Worm (Caenorhabditis elegans) whole organism, early embryonic: ENCODE results near the gene pola-1.

Experiments used
- B0310.2 ChIP-seq: sonication (generic microtip); optimal IDR thresholded peaks from 2 replicates; lab custom pipeline; 2016; ENCODE audit warnings: mild to moderate bottlenecking, missing genetic modification characterization, missing compliant biosample characterization
- F13C5.2 ChIP-seq: sonication (generic microtip); optimal IDR thresholded peaks from 2 replicates; lab custom pipeline; 2017; ENCODE audit warnings: mild to moderate bottlenecking, missing genetic modification characterization, inconsistent platforms, missing compliant biosample characterization
- aly-1 ChIP-seq: sonication (generic microtip); optimal IDR thresholded peaks from 2 replicates; lab custom pipeline; 2016; ENCODE audit warnings: missing genetic modification characterization, missing compliant biosample characterization
- ama-1 ChIP-seq: fragments of 150-350 bp; optimal IDR thresholded peaks from 2 replicates; lab custom pipeline; 2014
- ceh-13 ChIP-seq: fragments of 200-800 bp; sonication (Bioruptor generic); optimal IDR thresholded peaks from 2 replicates; lab custom pipeline; 2018; ENCODE audit warnings: mild to moderate bottlenecking, missing genetic modification characterization, missing compliant biosample characterization
- ceh-36 ChIP-seq: sonication (generic microtip); optimal IDR thresholded peaks from 2 replicates; lab custom pipeline; 2016; ENCODE audit warnings: missing genetic modification characterization, inconsistent platforms, missing compliant biosample characterization
- ets-7 ChIP-seq: sonication (generic microtip); optimal IDR thresholded peaks from 2 replicates; lab custom pipeline; 2016; ENCODE audit warnings: missing genotype, missing genetic modification characterization, missing compliant biosample characterization
- flt-1 ChIP-seq: fragments of 200-800 bp; sonication (Bioruptor generic); IDR thresholded peaks from 2 replicates; pipeline ENCODE4 v1.3.6; 2022; ENCODE audit warnings: missing genetic modification characterization, missing compliant biosample characterization
- hmbx-1 ChIP-seq: sonication (generic microtip); optimal IDR thresholded peaks from 2 replicates; lab custom pipeline; 2016; ENCODE audit warnings: mild to moderate bottlenecking, missing genetic modification characterization, missing compliant biosample characterization
- hmg-4 ChIP-seq: fragments of 200-800 bp; sonication (Bioruptor generic); optimal IDR thresholded peaks from 2 replicates; lab custom pipeline; 2018; ENCODE audit warnings: mild to moderate bottlenecking, missing genetic modification characterization, missing compliant biosample characterization
- hnd-1 ChIP-seq: sonication (generic microtip); optimal IDR thresholded peaks from 2 replicates; lab custom pipeline; 2016; ENCODE audit warnings: missing genetic modification characterization, missing compliant biosample characterization
- pes-1 ChIP-seq: fragments of 200-800 bp; sonication (Bioruptor generic); IDR thresholded peaks from 2 replicates; pipeline ENCODE4 v1.3.6; 2022; ENCODE audit warnings: missing genetic modification reagents, missing genetic modification characterization, missing compliant biosample characterization
- scrt-1 ChIP-seq: fragments of 200-800 bp; sonication (Bioruptor generic); IDR thresholded peaks from 2 replicates; pipeline ENCODE4 v1.3.6; 2022; ENCODE audit warnings: missing genetic modification characterization, missing compliant biosample characterization
- sea-1 ChIP-seq: fragments of 200-800 bp; sonication (Bioruptor generic); conservative IDR thresholded peaks from 2 replicates; pipeline ENCODE4 v1.3.6; 2022; ENCODE audit warnings: missing genetic modification characterization, missing compliant biosample characterization
- tbx-11 ChIP-seq: fragments of 200-800 bp; sonication (Bioruptor generic); IDR thresholded peaks from 2 replicates; pipeline ENCODE4 v1.3.6; 2022; ENCODE audit warnings: missing genetic modification characterization, missing compliant biosample characterization
- tbx-37 ChIP-seq: fragments of 200-800 bp; sonication (Bioruptor generic); conservative IDR thresholded peaks from 2 replicates; pipeline ENCODE4 v1.3.6; 2022; ENCODE audit warnings: missing genetic modification reagents, missing genetic modification characterization, missing compliant biosample characterization
- tra-4 ChIP-seq: sonication (generic microtip); optimal IDR thresholded peaks from 2 replicates; lab custom pipeline; 2017; ENCODE audit warnings: missing genetic modification characterization, missing compliant biosample characterization

Gene pola-1

DNA sequence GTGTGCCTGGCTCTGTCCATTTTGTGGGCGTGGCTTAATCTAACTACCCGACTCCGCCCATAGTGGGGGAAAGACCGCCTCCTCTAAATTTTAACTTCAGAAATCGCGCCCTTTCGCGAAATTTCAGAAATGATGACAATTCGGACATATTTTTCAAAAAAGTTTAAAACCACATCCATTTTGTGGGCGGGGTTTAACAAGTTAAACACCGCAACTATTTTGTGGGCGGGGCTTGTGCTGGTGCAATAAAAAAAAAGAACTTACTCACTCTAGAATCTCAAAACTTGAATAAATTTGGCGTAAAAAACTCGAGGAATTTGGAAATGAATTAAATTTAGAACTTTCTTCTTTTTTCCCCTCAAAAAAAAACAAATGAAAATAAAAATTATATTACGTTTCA lies 28.3 kb downstream of the pola-1 start:
- TF ChIP-seq ama-1 (lab: Kevin White, UChicago): no peak
- TF ChIP-seq F13C5.2 (tag; lab: Kevin White, UChicago): no peak
- TF ChIP-seq sea-1: no peak
- no peak for TF ChIP-seq ceh-13 (GFP tag; lab: Kevin White, UChicago)
- TF ChIP-seq scrt-1 (GFP tag; lab: Robert Waterston, UW): no peak
- no peak for TF ChIP-seq aly-1 (tag; lab: Kevin White, UChicago)
- no peak for TF ChIP-seq tbx-37
- no peak for TF ChIP-seq flt-1 (GFP tag; lab: Robert Waterston, UW)
- no peak for TF ChIP-seq pes-1 (GFP tag; lab: Robert Waterston, UW)
- no peak for TF ChIP-seq hmg-4
- TF ChIP-seq hnd-1: no peak
- no peak for TF ChIP-seq tra-4 (tag; lab: Kevin White, UChicago)
- TF ChIP-seq hmbx-1 (tag; lab: Kevin White, UChicago): no peak
- TF ChIP-seq ets-7 (tag; lab: Kevin White, UChicago): no peak
- TF ChIP-seq tbx-11 (GFP tag; lab: Robert Waterston, UW): no peak
- no peak for TF ChIP-seq B0310.2
- TF ChIP-seq ceh-36 (tag; lab: Kevin White, UChicago): no peak

DNA sequence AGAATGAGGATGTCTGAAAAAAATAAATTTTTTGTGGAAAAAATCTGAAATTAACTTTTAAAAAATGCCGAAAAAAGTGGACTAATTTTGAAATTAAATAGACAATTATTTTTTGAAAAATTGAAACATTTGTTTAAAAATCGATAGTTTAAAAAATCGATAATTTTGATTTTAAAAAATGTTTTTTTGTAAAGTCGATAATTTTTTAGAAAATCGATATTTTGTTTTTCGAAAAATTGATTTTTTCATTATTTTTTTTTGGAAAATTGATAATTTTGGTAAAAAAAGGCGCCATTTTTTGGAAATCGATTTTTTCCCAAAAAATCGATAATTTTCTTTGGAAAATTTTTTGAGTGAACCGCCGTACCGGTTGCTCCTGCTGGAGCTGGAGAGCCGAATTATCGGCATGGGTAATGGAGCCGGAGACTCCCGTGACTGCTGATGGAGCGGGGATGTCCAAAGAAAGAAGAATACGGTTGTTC lies 30.0 kb downstream of the pola-1 start:
- no peak for TF ChIP-seq aly-1 (tag; lab: Kevin White, UChicago)
- no peak for TF ChIP-seq scrt-1 (GFP tag; lab: Robert Waterston, UW)
- TF ChIP-seq hmbx-1 (tag; lab: Kevin White, UChicago): no peak
- no peak for TF ChIP-seq tbx-11 (GFP tag; lab: Robert Waterston, UW)
- TF ChIP-seq ceh-13 (GFP tag; lab: Kevin White, UChicago): no peak
- TF ChIP-seq ama-1 (lab: Kevin White, UChicago): no peak
- no peak for TF ChIP-seq flt-1 (GFP tag; lab: Robert Waterston, UW)
- TF ChIP-seq tra-4 (tag; lab: Kevin White, UChicago): no peak

DNA sequence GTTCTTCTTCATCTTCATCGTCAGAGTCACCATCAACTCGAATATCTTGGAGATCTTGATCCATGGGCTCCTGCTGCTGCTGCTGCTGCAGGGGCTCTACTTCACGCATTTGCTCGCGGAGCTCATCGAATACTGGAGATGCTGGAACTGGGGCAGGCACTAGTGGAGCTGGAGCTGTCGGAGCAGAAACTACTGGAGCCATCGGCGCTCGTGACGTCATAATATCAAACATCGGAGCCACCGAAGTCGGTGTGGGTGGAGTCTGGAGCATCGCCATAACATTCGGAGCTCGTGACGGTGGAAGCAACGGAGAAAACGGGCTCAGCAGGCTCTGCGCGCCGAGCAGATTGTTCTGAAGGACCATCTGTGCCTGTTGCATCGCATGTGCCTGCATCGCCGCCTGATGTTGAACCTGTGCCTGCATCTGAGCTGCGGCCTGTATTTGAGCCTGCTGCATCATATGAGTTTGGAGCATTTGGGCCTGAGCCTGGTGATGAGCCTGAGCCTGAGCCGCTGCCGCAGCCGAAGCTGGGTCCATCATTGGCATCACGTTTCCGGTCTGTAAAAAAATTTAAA lies 33.5 kb downstream of the pola-1 start:
- TF ChIP-seq tra-4 (tag; lab: Kevin White, UChicago) (no peak), aly-1 (tag; lab: Kevin White, UChicago) (no peak), F13C5.2 (tag; lab: Kevin White, UChicago) (no peak), tbx-11 (GFP tag; lab: Robert Waterston, UW) (no peak), hmg-4 (no peak), flt-1 (GFP tag; lab: Robert Waterston, UW) (no peak), ets-7 (tag; lab: Kevin White, UChicago) (no peak), B0310.2 (no peak), hnd-1 (no peak)

DNA sequence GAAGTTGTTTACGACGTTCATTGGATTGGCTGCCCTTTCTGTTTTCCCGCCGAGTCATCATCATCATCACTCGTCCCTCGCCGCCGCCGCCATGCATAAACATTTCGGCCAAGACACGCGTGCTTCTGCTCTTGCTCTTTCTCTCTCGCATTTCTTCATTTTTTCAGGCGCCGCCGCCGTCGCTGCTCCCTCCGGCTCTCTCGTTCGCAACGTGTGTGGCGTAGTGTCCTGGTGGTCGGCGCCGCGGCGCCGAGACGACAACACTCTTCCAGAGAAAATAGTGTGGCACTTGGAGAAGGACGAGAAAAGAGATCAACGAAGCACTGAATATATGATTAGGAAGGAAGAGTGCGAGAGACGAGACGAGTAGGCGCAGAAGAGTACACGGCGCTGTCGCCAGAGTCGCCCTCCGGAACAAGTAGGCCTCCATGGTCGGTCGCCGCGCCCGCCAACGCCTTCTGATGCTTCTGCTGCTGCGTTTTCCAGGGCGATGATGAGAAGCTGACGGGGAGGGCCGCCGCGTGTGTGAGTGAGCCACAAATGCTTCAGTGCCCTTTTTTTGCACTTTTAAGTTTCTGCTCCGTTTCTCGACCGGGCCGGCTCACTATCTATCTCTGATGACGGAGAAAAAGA lies 43.4 kb downstream of the pola-1 start:
- TF ChIP-seq scrt-1 (GFP tag; lab: Robert Waterston, UW) (no peak), ceh-36 (tag; lab: Kevin White, UChicago) (no peak), ets-7 (tag; lab: Kevin White, UChicago) (no peak), ceh-13 (GFP tag; lab: Kevin White, UChicago) (no peak), tra-4 (tag; lab: Kevin White, UChicago) (no peak), F13C5.2 (tag; lab: Kevin White, UChicago) (no peak), flt-1 (GFP tag; lab: Robert Waterston, UW) (no peak), hmg-4 (no peak)

DNA sequence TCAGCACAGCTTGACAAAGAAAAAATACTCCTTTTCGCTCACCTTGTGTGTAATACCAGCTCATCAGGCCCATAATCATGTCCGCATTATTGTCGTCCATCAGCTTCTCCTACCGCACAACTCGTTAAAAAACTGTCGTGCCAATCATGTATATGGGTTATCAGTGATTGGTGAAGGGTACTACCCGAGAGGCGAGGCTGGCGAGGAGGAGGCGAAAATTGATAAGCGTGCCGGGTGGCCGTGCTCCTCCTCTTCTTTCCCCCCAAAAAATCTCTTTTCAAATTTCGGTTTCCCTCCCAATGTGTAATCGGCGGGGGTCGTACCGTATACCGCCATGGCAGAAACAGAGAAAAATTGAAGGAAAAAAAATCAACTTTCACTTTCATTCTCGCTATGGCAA lies 45.9 kb downstream of the pola-1 start:
- TF ChIP-seq tbx-11 (GFP tag; lab: Robert Waterston, UW): no peak
- no peak for TF ChIP-seq B0310.2
- TF ChIP-seq sea-1: no peak
- TF ChIP-seq tbx-37: no peak
- no peak for TF ChIP-seq F13C5.2 (tag; lab: Kevin White, UChicago)
- TF ChIP-seq pes-1 (GFP tag; lab: Robert Waterston, UW): no peak
- TF ChIP-seq hnd-1: no peak

DNA sequence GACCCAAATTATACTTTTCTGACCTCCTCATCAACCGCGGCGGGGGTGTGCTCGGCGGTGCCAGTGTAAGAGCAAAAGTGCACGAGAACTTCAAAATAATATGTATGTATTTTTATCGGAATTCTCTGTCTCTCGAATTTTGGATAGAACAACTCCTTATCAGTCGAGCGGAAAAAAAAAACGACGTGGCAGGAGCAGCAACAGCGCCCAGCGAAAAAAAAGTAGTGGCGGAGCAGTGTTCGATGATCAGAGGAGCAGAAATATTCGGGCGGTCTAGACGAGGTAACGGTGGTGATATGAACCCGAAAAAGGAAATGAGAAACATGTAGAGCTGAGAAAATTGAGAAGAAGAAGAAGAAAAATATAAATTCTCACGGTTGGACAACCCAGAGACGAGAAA lies 51.0 kb downstream of the pola-1 start:
- TF ChIP-seq ceh-13 (GFP tag; lab: Kevin White, UChicago): no peak
- no peak for TF ChIP-seq tbx-11 (GFP tag; lab: Robert Waterston, UW)
- TF ChIP-seq tbx-37: no peak
- no peak for TF ChIP-seq ceh-36 (tag; lab: Kevin White, UChicago)
- TF ChIP-seq tra-4 (tag; lab: Kevin White, UChicago): no peak
- no peak for TF ChIP-seq pes-1 (GFP tag; lab: Robert Waterston, UW)
- no peak for TF ChIP-seq sea-1
- TF ChIP-seq hmbx-1 (tag; lab: Kevin White, UChicago): no peak
- no peak for TF ChIP-seq ets-7 (tag; lab: Kevin White, UChicago)
- TF ChIP-seq scrt-1 (GFP tag; lab: Robert Waterston, UW): no peak
- no peak for TF ChIP-seq flt-1 (GFP tag; lab: Robert Waterston, UW)
- TF ChIP-seq B0310.2: no peak
- no peak for TF ChIP-seq hnd-1
- TF ChIP-seq F13C5.2 (tag; lab: Kevin White, UChicago): no peak

DNA sequence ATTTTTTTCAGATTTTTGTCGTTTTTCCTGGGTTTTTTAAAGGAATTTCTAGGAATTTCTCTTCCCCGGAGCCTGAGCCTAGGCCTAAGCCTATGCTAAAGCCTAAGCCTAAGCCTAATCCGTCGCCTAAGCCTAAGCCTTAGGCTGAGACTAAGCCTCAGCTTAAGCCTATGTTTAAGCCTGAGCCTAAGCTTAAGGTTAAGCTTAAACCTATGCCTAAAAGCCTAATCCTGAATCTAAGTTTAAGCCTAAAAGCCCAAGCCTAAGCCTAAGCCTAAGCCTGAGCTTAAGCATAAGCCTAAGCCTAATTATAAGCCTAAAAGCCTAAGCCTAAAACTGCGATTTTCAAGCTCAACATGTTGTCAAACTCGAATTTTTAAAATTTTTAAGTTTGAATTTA lies 51.9 kb downstream of the pola-1 start:
- TF ChIP-seq ceh-36 (tag; lab: Kevin White, UChicago) (peak; percentile 85), tbx-37 (no peak)

DNA sequence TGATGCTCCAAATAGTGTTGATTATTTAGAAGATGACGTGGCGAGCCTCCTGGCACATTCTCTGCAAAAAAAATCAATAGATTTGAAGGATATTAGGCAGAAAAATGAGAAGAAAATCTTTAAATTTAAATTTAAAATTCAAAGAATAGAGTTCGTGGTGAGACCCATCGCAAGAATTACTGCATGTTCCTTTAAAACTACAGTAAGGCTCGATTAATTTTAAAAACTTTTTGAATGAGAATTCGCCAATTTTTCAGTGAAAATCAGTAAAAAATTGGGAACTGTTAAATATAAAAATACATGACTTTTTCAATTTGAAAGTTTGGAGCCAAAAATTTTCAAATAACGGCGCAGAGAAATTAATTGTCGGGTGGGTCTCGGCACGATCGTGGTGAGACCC lies 52.9 kb downstream of the pola-1 start, which contains the start of gene tra-1:
Gene tra-1 (minus strand): TSS at position 62 of the 400 bp plus-strand sequence.
- TF ChIP-seq scrt-1 (GFP tag; lab: Robert Waterston, UW) (no peak), ets-7 (tag; lab: Kevin White, UChicago) (no peak), tra-4 (tag; lab: Kevin White, UChicago) (no peak), B0310.2 (no peak), sea-1 (no peak), pes-1 (GFP tag; lab: Robert Waterston, UW) (no peak), hmg-4 (no peak), flt-1 (GFP tag; lab: Robert Waterston, UW) (no peak), aly-1 (tag; lab: Kevin White, UChicago) (no peak), tbx-37 (no peak), F13C5.2 (tag; lab: Kevin White, UChicago) (no peak), hnd-1 (no peak), ceh-13 (GFP tag; lab: Kevin White, UChicago) (no peak), tbx-11 (GFP tag; lab: Robert Waterston, UW) (no peak), ama-1 (lab: Kevin White, UChicago) (no peak), hmbx-1 (tag; lab: Kevin White, UChicago) (no peak), ceh-36 (tag; lab: Kevin White, UChicago) (no peak)
